Fruit fly (Drosophila melanogaster) whole organism, embryonic: ENCODE measurements around the gene dsf.

Experiments
- ATbp ChIP-seq: fragments of 200-800 bp; sonication (Bioruptor generic); optimal IDR thresholded peaks from 2 replicates; lab custom pipeline; 2017; ENCODE audit warnings: missing biosample characterization, mild to moderate bottlenecking, missing genetic modification characterization, missing genetic modification reagents
- Adf1 ChIP-seq: fragments of 200-800 bp; sonication (Bioruptor generic); IDR thresholded peaks from 2 replicates; pipeline ENCODE4 v1.3.6; 2022; ENCODE audit warnings: missing biosample characterization, missing genetic modification characterization
- Asciz ChIP-seq: fragments of 200-800 bp; sonication (Bioruptor generic); optimal IDR thresholded peaks from 2 replicates; lab custom pipeline; 2017; ENCODE audit warnings: missing biosample characterization, mild to moderate bottlenecking, missing genetic modification characterization, missing genetic modification reagents
- CG11723 ChIP-seq: fragments of 200-800 bp; sonication (Bioruptor generic); optimal IDR thresholded peaks from 2 replicates; lab custom pipeline; 2017; ENCODE audit warnings: missing biosample characterization, mild to moderate bottlenecking, missing genetic modification characterization
- CG12659 ChIP-seq: fragments of 200-800 bp; sonication (Bioruptor generic); optimal IDR thresholded peaks from 3 replicates; lab custom pipeline; 2017; ENCODE audit warnings: mild to moderate bottlenecking, missing biosample characterization, missing genetic modification reagents, missing genetic modification characterization
- CG13775 ChIP-seq: fragments of 200-800 bp; sonication (Bioruptor generic); optimal IDR thresholded peaks from 3 replicates; lab custom pipeline; 2017; ENCODE audit warnings: missing biosample characterization, mild to moderate bottlenecking, missing genetic modification characterization
- CG15073 ChIP-seq: fragments of 200-800 bp; sonication (Bioruptor generic); optimal IDR thresholded peaks from 2 replicates; lab custom pipeline; 2016; ENCODE audit warnings: missing biosample characterization, missing genetic modification characterization
- CG17186 ChIP-seq: fragments of 200-800 bp; sonication (Bioruptor generic); optimal IDR thresholded peaks from 3 replicates; lab custom pipeline; 2017; ENCODE audit warnings: missing biosample characterization, missing genetic modification reagents, missing genetic modification characterization
- CG17359 ChIP-seq: fragments of 200-800 bp; sonication (Bioruptor generic); optimal IDR thresholded peaks from 3 replicates; lab custom pipeline; 2018; ENCODE audit warnings: missing biosample characterization, mild to moderate bottlenecking, missing genetic modification characterization, moderate library complexity
- CG17829 ChIP-seq: fragments of 200-800 bp; optimal IDR thresholded peaks from 2 replicates; lab custom pipeline; 2019; ENCODE audit warnings: missing biosample characterization, mild to moderate bottlenecking, missing genetic modification characterization, moderate library complexity
- CG18599 ChIP-seq: fragments of 200-800 bp; sonication (Bioruptor generic); optimal IDR thresholded peaks from 3 replicates; lab custom pipeline; 2017; ENCODE audit warnings: missing biosample characterization, missing genetic modification characterization, mild to moderate bottlenecking, moderate library complexity, missing genetic modification reagents
- CG2129 ChIP-seq: fragments of 200-800 bp; sonication (Bioruptor generic); IDR thresholded peaks from 2 replicates; pipeline ENCODE4 v1.3.6; 2022; ENCODE audit warnings: missing biosample characterization, missing genetic modification characterization; ENCODE audit not compliant: partially characterized antibody
- CG2875 ChIP-seq: fragments of 200-800 bp; sonication (Bioruptor generic); optimal IDR thresholded peaks from 2 replicates; lab custom pipeline; 2017; ENCODE audit warnings: missing biosample characterization, mild to moderate bottlenecking, missing genetic modification characterization, missing genetic modification reagents
- CG31224 ChIP-seq: fragments of 200-800 bp; sonication (Bioruptor generic); IDR thresholded peaks from 2 replicates; pipeline ENCODE4 v1.3.6; 2022; ENCODE audit warnings: missing biosample characterization, missing genetic modification characterization
- CG31388 ChIP-seq: fragments of 200-800 bp; sonication (Bioruptor generic); optimal IDR thresholded peaks from 2 replicates; lab custom pipeline; 2016; ENCODE audit warnings: missing biosample characterization, missing genetic modification characterization
- CG33557 ChIP-seq: fragments of 200-800 bp; sonication (Bioruptor generic); optimal IDR thresholded peaks from 2 replicates; lab custom pipeline; 2019; ENCODE audit warnings: missing biosample characterization, mild to moderate bottlenecking, missing genetic modification characterization, moderate library complexity
- CG4282 ChIP-seq: fragments of 200-800 bp; sonication (Bioruptor generic); optimal IDR thresholded peaks from 2 replicates; lab custom pipeline; 2016; ENCODE audit warnings: missing biosample characterization, missing genetic modification characterization
- CG7839 ChIP-seq: fragments of 200-800 bp; sonication (Bioruptor generic); optimal IDR thresholded peaks from 3 replicates; lab custom pipeline; 2018; ENCODE audit warnings: missing biosample characterization, mild to moderate bottlenecking, missing genetic modification characterization, moderate library complexity
- CG7987 ChIP-seq: fragments of 200-800 bp; sonication (Bioruptor generic); optimal IDR thresholded peaks from 2 replicates; lab custom pipeline; 2018; ENCODE audit warnings: missing biosample characterization, mild to moderate bottlenecking, missing genetic modification characterization, moderate library complexity
- Camta ChIP-seq: fragments of 200-800 bp; sonication (Bioruptor generic); optimal IDR thresholded peaks from 2 replicates; lab custom pipeline; 2016; ENCODE audit warnings: missing biosample characterization, missing genetic modification characterization
- E2f2 ChIP-seq: fragments of 200-800 bp; sonication (Bioruptor generic); IDR thresholded peaks from 2 replicates; pipeline ENCODE4 v1.3.6; 2022; ENCODE audit warnings: missing biosample characterization, missing genetic modification characterization
- Ets65A ChIP-seq: fragments of 200-800 bp; sonication (Bioruptor generic); peaks from one replicate; lab custom pipeline; 2016; ENCODE audit warnings: missing biosample characterization, missing genetic modification characterization
- Gsc ChIP-seq: fragments of 200-800 bp; sonication (Bioruptor generic); IDR thresholded peaks from 2 replicates; pipeline ENCODE4 v1.3.6; 2022; ENCODE audit warnings: missing biosample characterization, missing genetic modification characterization
- Hr39 ChIP-seq: fragments of >200 bp; optimal IDR thresholded peaks from 2 replicates; lab custom pipeline; 2017
- Neu2 ChIP-seq: fragments of 200-800 bp; sonication (Bioruptor generic); optimal IDR thresholded peaks from 3 replicates; lab custom pipeline; 2016; ENCODE audit warnings: missing biosample characterization, missing genetic modification characterization, borderline replicate concordance
- Oli ChIP-seq: fragments of 200-800 bp; sonication (Bioruptor generic); optimal IDR thresholded peaks from 2 replicates; lab custom pipeline; 2018; ENCODE audit warnings: missing biosample characterization, mild to moderate bottlenecking, missing genetic modification characterization, moderate library complexity
- Sox100B ChIP-seq: fragments of 200-800 bp; sonication (Bioruptor generic); optimal IDR thresholded peaks from 3 replicates; lab custom pipeline; 2018; ENCODE audit warnings: missing biosample characterization, mild to moderate bottlenecking, missing genetic modification characterization
- ash1 ChIP-seq: fragments of 200-800 bp; sonication (Bioruptor generic); optimal IDR thresholded peaks from 2 replicates; lab custom pipeline; 2018; ENCODE audit warnings: missing biosample characterization, mild to moderate bottlenecking, missing genetic modification characterization
- az2 ChIP-seq: fragments of 200-800 bp; sonication (Bioruptor generic); optimal IDR thresholded peaks from 3 replicates; lab custom pipeline; 2016; ENCODE audit warnings: missing biosample characterization, missing genetic modification characterization
- chinmo ChIP-seq: fragments of 200-800 bp; sonication (Bioruptor generic); IDR thresholded peaks from 4 replicates; pipeline ENCODE4 v1.3.6; 2022; ENCODE audit warnings: missing biosample characterization, missing genetic modification characterization; ENCODE audit not compliant: partially characterized antibody
- cwo ChIP-seq: fragments of 200-800 bp; sonication (Bioruptor generic); optimal IDR thresholded peaks from 3 replicates; lab custom pipeline; 2017; ENCODE audit warnings: missing biosample characterization, missing genetic modification characterization, mild to moderate bottlenecking, moderate library complexity, missing genetic modification reagents
- danr ChIP-seq: fragments of 200-800 bp; sonication (Bioruptor generic); IDR thresholded peaks from 2 replicates; pipeline ENCODE4 v1.3.6; 2022; ENCODE audit warnings: missing biosample characterization, missing genetic modification characterization
- dmrt99B ChIP-seq: fragments of 200-800 bp; sonication (Bioruptor generic); optimal IDR thresholded peaks from 2 replicates; lab custom pipeline; 2018; ENCODE audit warnings: missing biosample characterization, mild to moderate bottlenecking, missing genetic modification characterization, moderate library complexity
- en ChIP-seq: fragments of 200-800 bp; sonication (Bioruptor generic); optimal IDR thresholded peaks from 2 replicates; lab custom pipeline; 2016; ENCODE audit warnings: missing biosample characterization, missing genetic modification characterization
- grau ChIP-seq: fragments of 200-800 bp; optimal IDR thresholded peaks from 3 replicates; lab custom pipeline; 2019; ENCODE audit warnings: missing biosample characterization, mild to moderate bottlenecking, missing genetic modification characterization, moderate library complexity
- hb ChIP-seq: fragments of 200-800 bp; sonication (Bioruptor generic); IDR thresholded peaks from 3 replicates; pipeline ENCODE4 v1.3.6; 2022; ENCODE audit warnings: missing biosample characterization, missing genetic modification characterization; ENCODE audit not compliant: partially characterized antibody
- hkb ChIP-seq, 2 experiments: fragments of 200-800 bp in 1 of 2; fragments of >200 bp in 1 of 2; sonication (Bioruptor generic) in 1 of 2; IDR thresholded peaks in 1 of 2; optimal IDR thresholded peaks in 1 of 2; 2 replicates each; pipeline versions ENCODE4 v1.3.6 to Lab custom; 2017 to 2022; ENCODE audit warnings: missing biosample characterization in 1 of 2, missing genetic modification characterization in 1 of 2
- lov ChIP-seq, 2 experiments: fragments of 200-800 bp in 1 of 2; fragments of >200 bp in 1 of 2; sonication (Bioruptor generic) in 1 of 2; IDR thresholded peaks in 1 of 2; optimal IDR thresholded peaks in 1 of 2; 2 replicates in 1 of 2; 3 replicates in 1 of 2; pipeline versions ENCODE4 v1.3.6 to Lab custom; 2017 to 2022; ENCODE audit warnings: missing biosample characterization in 1 of 2, missing genetic modification characterization in 1 of 2
- onecut ChIP-seq: fragments of 200-800 bp; sonication (Bioruptor generic); IDR thresholded peaks from 2 replicates; pipeline ENCODE4 v1.3.6; 2022; ENCODE audit warnings: missing biosample characterization, missing genetic modification characterization
- org-1 ChIP-seq: fragments of 200-800 bp; sonication (Bioruptor generic); optimal IDR thresholded peaks from 2 replicates; lab custom pipeline; 2017; ENCODE audit warnings: missing biosample characterization, missing genetic modification characterization
- ro ChIP-seq: fragments of 200-800 bp; sonication (Bioruptor generic); IDR thresholded peaks from 2 replicates; pipeline ENCODE4 v1.3.6; 2022; ENCODE audit warnings: missing biosample characterization, missing genetic modification characterization
- sc ChIP-seq, 3 experiments: fragments of >200 bp in 2 of 3; fragments of 200-800 bp in 1 of 3; sonication (Bioruptor generic) in 1 of 3; optimal IDR thresholded peaks; 2 replicates in 2 of 3; 3 replicates in 1 of 3; lab custom pipeline; 2017; ENCODE audit warnings: mild to moderate bottlenecking in 1 of 3, missing biosample characterization in 1 of 3, missing genetic modification characterization in 1 of 3, missing genetic modification reagents in 1 of 3
- sisA ChIP-seq: fragments of 200-800 bp; sonication (Bioruptor generic); IDR thresholded peaks from 2 replicates; pipeline ENCODE4 v1.3.6; 2022; ENCODE audit warnings: missing biosample characterization, missing genetic modification characterization
- sob ChIP-seq: fragments of 200-800 bp; sonication (Bioruptor generic); IDR thresholded peaks from 2 replicates; pipeline ENCODE4 v1.3.6; 2022; ENCODE audit warnings: missing biosample characterization, missing genetic modification characterization
- yki ChIP-seq: fragments of >200 bp; optimal IDR thresholded peaks from 3 replicates; lab custom pipeline; 2018
- zfh1 ChIP-seq: fragments of 200-800 bp; sonication (Bioruptor generic); IDR thresholded peaks from 3 replicates; pipeline ENCODE4 v1.3.6; 2022; ENCODE audit warnings: missing biosample characterization, missing genetic modification characterization

The dsf gene

DNA sequence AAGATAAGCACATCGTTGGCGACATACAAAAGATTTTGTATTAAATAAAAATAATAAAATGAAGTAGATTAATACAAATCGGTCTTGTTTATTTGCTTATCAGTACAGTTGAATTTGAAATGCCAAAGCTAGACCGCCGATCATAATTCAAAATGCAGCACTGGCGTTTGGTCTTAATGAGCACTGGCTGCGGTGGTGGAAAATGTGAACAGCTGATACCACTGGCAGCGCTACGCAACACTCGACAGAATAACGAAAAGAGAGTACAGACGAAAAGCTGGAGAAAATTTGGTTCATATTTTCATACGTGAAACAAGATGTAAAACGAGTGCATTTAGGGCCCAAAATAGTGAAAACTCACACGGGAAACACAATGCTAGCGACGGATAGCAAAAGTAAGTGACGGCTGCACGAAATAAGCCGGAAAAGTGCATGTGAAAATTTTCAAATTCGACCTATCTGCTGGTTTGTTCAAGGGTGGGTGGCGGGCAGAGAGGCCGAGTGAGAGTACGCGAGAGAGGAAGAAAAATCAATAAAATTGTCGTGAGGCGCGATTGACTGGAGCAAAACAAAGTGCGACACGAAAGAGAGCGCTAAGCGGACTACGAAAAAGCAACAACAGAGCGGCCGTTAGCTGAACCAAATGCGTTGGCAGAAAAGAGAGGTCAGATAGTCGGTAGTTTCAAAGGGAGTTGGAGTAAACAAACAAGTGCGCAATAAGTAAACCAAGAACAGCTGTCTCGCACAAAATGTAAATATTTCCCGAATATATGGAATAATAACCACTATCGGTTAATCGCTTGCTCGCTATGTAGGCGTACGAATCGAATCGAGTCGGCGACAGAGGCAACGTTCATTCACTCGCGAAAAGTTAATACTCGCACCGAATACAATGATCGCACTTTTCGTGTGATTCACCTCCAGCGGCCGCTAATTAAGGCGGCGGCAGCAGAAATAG is 18.6 kb upstream of the dsf start, which contains the start of gene bchs (continued):
- TF ChIP-seq Adf1 (GFP tag; lab: Robert Waterston, UW) (peak; percentile 76), lov (optimal IDR thresholded peaks at IDR 0.05; lab: Kevin White, UChicago) (no peak), lov (GFP tag; IDR thresholded peaks at IDR 0.05; lab: Robert Waterston, UW) (peak; percentile 88), CG15073 (GFP tag; lab: Kevin White, UChicago) (no peak), CG7987 (peak; percentile 92), sisA (GFP tag; lab: Robert Waterston, UW) (no peak), onecut (GFP tag; lab: Robert Waterston, UW) (peak; percentile 100), sc (optimal IDR thresholded peaks at IDR 0.05; lab: Kevin White, UChicago) (no peak), sc (GFP tag; optimal IDR thresholded peaks at IDR 0.05; lab: Kevin White, UChicago) (peak; percentile 88), CG13775 (GFP tag; lab: Kevin White, UChicago) (peak; percentile 61), sob (peak; percentile 84), Oli (tag; lab: Kevin White, UChicago) (peak; percentile 56), CG18599 (GFP tag; lab: Kevin White, UChicago) (peak; percentile 97), CG2875 (GFP tag; lab: Kevin White, UChicago) (peak; percentile 99), grau (tag; lab: Kevin White, UChicago) (peak; percentile 17), CG31224 (GFP tag; lab: Robert Waterston, UW) (peak; percentile 54), yki (no peak), hkb (optimal IDR thresholded peaks at IDR 0.05; lab: Kevin White, UChicago) (no peak), hkb (GFP tag; IDR thresholded peaks at IDR 0.05; lab: Robert Waterston, UW) (peak; percentile 96), hb (GFP tag; lab: Robert Waterston, UW) (no peak), CG4282 (GFP tag; lab: Kevin White, UChicago) (peak; percentile 57), ash1 (GFP tag; lab: Kevin White, UChicago) (peak; percentile 87), cwo (peak; percentile 86), Gsc (GFP tag; lab: Robert Waterston, UW) (no peak), CG17359 (tag; lab: Kevin White, UChicago) (peak; percentile 94), Hr39 (no peak), Asciz (peak; percentile 99), danr (GFP tag; lab: Robert Waterston, UW) (peak; percentile 63; the same call in 1 of the 2 replicates), CG12659 (GFP tag; lab: Kevin White, UChicago) (peak; percentile 89), org-1 (GFP tag; lab: Kevin White, UChicago) (peak; percentile 96), E2f2 (GFP tag; lab: Robert Waterston, UW) (peak; percentile 97), CG17186 (peak; percentile 67), dmrt99B (tag; lab: Kevin White, UChicago) (no peak), CG33557 (GFP tag; lab: Kevin White, UChicago) (peak; percentile 84), CG2129 (GFP tag; lab: Robert Waterston, UW) (no peak), en (GFP tag; lab: Kevin White, UChicago) (peak; percentile 87), az2 (GFP tag; lab: Kevin White, UChicago) (peak; percentile 42), zfh1 (GFP tag; lab: Robert Waterston, UW) (peak; percentile 84), ATbp (peak; percentile 100), CG11723 (GFP tag; lab: Kevin White, UChicago) (peak; percentile 92), chinmo (GFP tag; lab: Robert Waterston, UW) (0 out of 4 replicates have a peak, but pooled peaks have one; percentile 69), Ets65A (peak; percentile 90), CG17829 (tag; lab: Kevin White, UChicago) (peak; percentile 51), Camta (GFP tag; lab: Kevin White, UChicago) (peak; percentile 82), CG31388 (GFP tag; lab: Kevin White, UChicago) (peak; percentile 12), CG7839 (tag; lab: Kevin White, UChicago) (no peak), Neu2 (GFP tag; lab: Kevin White, UChicago) (peak; percentile 32), Sox100B (GFP tag; lab: Kevin White, UChicago) (no peak), ro (no peak)
